Worm (Caenorhabditis elegans): ENCODE measurements around the gene C48D5.3.

- TF ChIP-seq ama-1 (optimal IDR thresholded peaks at IDR 0.05), result no peak
- no peak for TF ChIP-seq snpc-4 (tag; optimal IDR thresholded peaks at IDR 0.05)
- TF ChIP-seq nhr-237 (tag; optimal IDR thresholded peaks at IDR 0.05), result no peak
- no peak for TF ChIP-seq unc-62 (GFP tag; optimal IDR thresholded peaks at IDR 0.05)
- no peak for TF ChIP-seq egl-27 (tag; optimal IDR thresholded peaks at IDR 0.05)
- TF ChIP-seq nhr-23 (tag; optimal IDR thresholded peaks at IDR 0.05), result no peak
- TF ChIP-seq R02D3.7 (tag; optimal IDR thresholded peaks at IDR 0.05), result no peak
- no peak for TF ChIP-seq ceh-9 (tag; optimal IDR thresholded peaks at IDR 0.05)
- TF ChIP-seq ZK546.5 (tag; optimal IDR thresholded peaks at IDR 0.05), result no peak
- TF ChIP-seq nhr-28 (tag; optimal IDR thresholded peaks at IDR 0.05), result no peak
- TF ChIP-seq skn-1 (tag; optimal IDR thresholded peaks at IDR 0.05), result no peak
- TF ChIP-seq lin-15B (tag; optimal IDR thresholded peaks at IDR 0.05), result no peak
- no peak for TF ChIP-seq pqm-1 (tag; optimal IDR thresholded peaks at IDR 0.05)
Observed at ce11 chrIII:3594681-3595080, 13.1 kb upstream of the C48D5.3 start.

Data from whole organism, L3 larva.